Worm (Caenorhabditis elegans): ENCODE measurements around the gene cif-1.

cif-1 gene

ce11 chrIV:4748408-4749105, 38.0 kb upstream of the cif-1 start, which contains the start of gene cyc-2.1 (continued):
- no peak for TF ChIP-seq nhr-23 (tag; optimal IDR thresholded peaks at IDR 0.05)
- peak in 1 of 2 experiments; percentile 16 for TF ChIP-seq mdl-1 (tag; optimal IDR thresholded peaks at IDR 0.05)
- TF ChIP-seq nhr-6 (tag; optimal IDR thresholded peaks at IDR 0.05) = peak; percentile 22
- no peak for TF ChIP-seq elt-3 (tag; optimal IDR thresholded peaks at IDR 0.05)
- no peak for TF ChIP-seq peb-1 (tag; optimal IDR thresholded peaks at IDR 0.05)

ce11 chrIV:4747553-4747952, 37.0 kb upstream of the cif-1 start, which contains the start of gene tctn-1:
TSS of gene tctn-1 (minus strand) at chrIV:4747832.
- TF ChIP-seq lsy-2 (tag; optimal IDR thresholded peaks at IDR 0.05) (peak; percentile 29 to 56), ama-1 (optimal IDR thresholded peaks at IDR 0.05) (peak; percentile 63), unc-55 (GFP tag; optimal IDR thresholded peaks at IDR 0.05) (no peak), lin-13 (GFP tag; optimal IDR thresholded peaks at IDR 0.05) (peak; percentile 9), nhr-11 (tag; optimal IDR thresholded peaks at IDR 0.05) (no peak), nhr-129 (tag; optimal IDR thresholded peaks at IDR 0.05) (peak; percentile 16)

- TF ChIP-seq ztf-11 (tag; optimal IDR thresholded peaks at IDR 0.05) (no peak), peb-1 (tag; optimal IDR thresholded peaks at IDR 0.05) (no peak), R02D3.7 (tag; optimal IDR thresholded peaks at IDR 0.05) (peak; percentile 62), ztf-4 (tag; optimal IDR thresholded peaks at IDR 0.05) (no peak), mab-5 (tag; optimal IDR thresholded peaks at IDR 0.05) (peak; percentile 78), gmeb-1 (tag; optimal IDR thresholded peaks at IDR 0.05) (peak; percentile 84), ama-1 (optimal IDR thresholded peaks at IDR 0.05) (peak; percentile 27), fos-1 (tag; optimal IDR thresholded peaks at IDR 0.05) (no peak), nhr-10 (tag; optimal IDR thresholded peaks at IDR 0.05) (no peak), Y55F3AM.14 (GFP tag; optimal IDR thresholded peaks at IDR 0.05) (no peak), ztf-1 (GFP tag; conservative IDR thresholded peaks at IDR 0.05) (no peak), dmd-4 (tag; optimal IDR thresholded peaks at IDR 0.05) (peak; percentile 2), lin-13 (GFP tag; optimal IDR thresholded peaks at IDR 0.05) (peak; percentile 60), unc-39 (tag; optimal IDR thresholded peaks at IDR 0.05) (no peak), nhr-12 (tag; optimal IDR thresholded peaks at IDR 0.05) (no peak), sma-9 (GFP tag; optimal IDR thresholded peaks at IDR 0.05) (peak; percentile 60), sma-9 (tag; optimal IDR thresholded peaks at IDR 0.05) (no peak), elt-1 (tag; optimal IDR thresholded peaks at IDR 0.05) (no peak), sma-3 (GFP tag; optimal IDR thresholded peaks at IDR 0.05) (peak; percentile 49), unc-62 (GFP tag; optimal IDR thresholded peaks at IDR 0.05) (no peak), lin-11 (tag; optimal IDR thresholded peaks at IDR 0.05) (no peak), egl-27 (tag; optimal IDR thresholded peaks at IDR 0.05) (no peak), nhr-25 (tag; optimal IDR thresholded peaks at IDR 0.05) (peak; percentile 73), zag-1 (tag; optimal IDR thresholded peaks at IDR 0.05) (no peak), skn-1 (tag; optimal IDR thresholded peaks at IDR 0.05) (no peak), nhr-129 (tag; optimal IDR thresholded peaks at IDR 0.05) (peak; percentile 69), alr-1 (tag; optimal IDR thresholded peaks at IDR 0.05) (no peak), aly-2 (tag; optimal IDR thresholded peaks at IDR 0.05) (no peak), nhr-77 (tag; optimal IDR thresholded peaks at IDR 0.05) (no peak), nhr-21 (tag; optimal IDR thresholded peaks at IDR 0.05) (peak; percentile 43), lsy-2 (tag; optimal IDR thresholded peaks at IDR 0.05) (peak; percentile 93 to 96), ceh-16 (tag; optimal IDR thresholded peaks at IDR 0.05) (peak; percentile 36), crh-2 (tag; optimal IDR thresholded peaks at IDR 0.05) (peak; percentile 74), sem-4 (tag; optimal IDR thresholded peaks at IDR 0.05) (no peak), C34F6.9 (tag; optimal IDR thresholded peaks at IDR 0.05) (peak; percentile 93), nhr-6 (tag; optimal IDR thresholded peaks at IDR 0.05) (peak; percentile 37), unc-55 (GFP tag; optimal IDR thresholded peaks at IDR 0.05) (peak; percentile 82), nhr-23 (tag; optimal IDR thresholded peaks at IDR 0.05) (no peak), nhr-11 (tag; optimal IDR thresholded peaks at IDR 0.05) (no peak), blmp-1 (tag; optimal IDR thresholded peaks at IDR 0.05; ENCODE audit: insufficient read depth) (no peak), mbf-1 (tag; optimal IDR thresholded peaks at IDR 0.05) (no peak), elt-3 (tag; optimal IDR thresholded peaks at IDR 0.05) (no peak), ceh-82 (tag; optimal IDR thresholded peaks at IDR 0.05) (no peak), mdl-1 (tag; optimal IDR thresholded peaks at IDR 0.05) (peak in 1 of 2 experiments; percentile 9), F13H6.1 (tag; optimal IDR thresholded peaks at IDR 0.05) (peak; percentile 35), snpc-4 (tag; optimal IDR thresholded peaks at IDR 0.05) (peak; percentile 13), nhr-237 (tag; optimal IDR thresholded peaks at IDR 0.05) (no peak), lin-39 (tag; optimal IDR thresholded peaks at IDR 0.05) (no peak), ZK546.5 (tag; optimal IDR thresholded peaks at IDR 0.05) (no peak)
Observed at ce11 chrIV:4745422-4745821, 34.9 kb upstream of the cif-1 start, which contains the start of gene timm-17B.1. TSS of gene timm-17B.1 (minus strand) at chrIV:4745492.

All from whole organism, L2 larva.